Worm (Caenorhabditis elegans): ENCODE data around the gene C47D12.4.
A peak's percentile ranks its signal among the peaks of the same experiment; 100 is the strongest.

C47D12.4 gene

ce11 chrII:11646874-11647273 lies 34.7 kb upstream of the C47D12.4 start:
- TF ChIP-seq fos-1 (tag; optimal IDR thresholded peaks at IDR 0.05) (peak; percentile 79), snpc-4 (tag; optimal IDR thresholded peaks at IDR 0.05) (no peak)

ce11 chrII:11649239-11649638 lies 32.3 kb upstream of the C47D12.4 start:
- TF ChIP-seq R02D3.7 (tag; optimal IDR thresholded peaks at IDR 0.05), result no peak
- no peak for TF ChIP-seq nhr-11 (tag; optimal IDR thresholded peaks at IDR 0.05)
- TF ChIP-seq ztf-11 (tag; optimal IDR thresholded peaks at IDR 0.05), result no peak
- TF ChIP-seq nhr-237 (tag; optimal IDR thresholded peaks at IDR 0.05), result no peak
- no peak for TF ChIP-seq Y55F3AM.14 (GFP tag; optimal IDR thresholded peaks at IDR 0.05)
- no peak for TF ChIP-seq sem-4 (tag; optimal IDR thresholded peaks at IDR 0.05)
- TF ChIP-seq lsy-2 (tag; optimal IDR thresholded peaks at IDR 0.05), result no peak
- TF ChIP-seq crh-2 (tag; optimal IDR thresholded peaks at IDR 0.05), result no peak
- TF ChIP-seq lin-11 (tag; optimal IDR thresholded peaks at IDR 0.05), result no peak
- TF ChIP-seq skn-1 (tag; optimal IDR thresholded peaks at IDR 0.05), result no peak
- no peak for TF ChIP-seq nhr-21 (tag; optimal IDR thresholded peaks at IDR 0.05)
- TF ChIP-seq alr-1 (tag; optimal IDR thresholded peaks at IDR 0.05), result no peak

- TF ChIP-seq nhr-12 (tag; optimal IDR thresholded peaks at IDR 0.05) (no peak), nhr-129 (tag; optimal IDR thresholded peaks at IDR 0.05) (no peak), ceh-16 (tag; optimal IDR thresholded peaks at IDR 0.05) (no peak)
Measured at ce11 chrII:11650975-11651588, 30.5 kb upstream of the C47D12.4 start, which contains the start of gene coa-7. TSS of gene coa-7 (minus strand) at chrII:11651148.

- no peak for TF ChIP-seq crh-2 (tag; optimal IDR thresholded peaks at IDR 0.05)
- TF ChIP-seq ztf-11 (tag; optimal IDR thresholded peaks at IDR 0.05), result no peak
- TF ChIP-seq ama-1 (optimal IDR thresholded peaks at IDR 0.05), result no peak
- no peak for TF ChIP-seq mbf-1 (tag; optimal IDR thresholded peaks at IDR 0.05)
- TF ChIP-seq unc-39 (tag; optimal IDR thresholded peaks at IDR 0.05), result no peak
- no peak for TF ChIP-seq C34F6.9 (tag; optimal IDR thresholded peaks at IDR 0.05)
- TF ChIP-seq nhr-23 (tag; optimal IDR thresholded peaks at IDR 0.05), result no peak
- no peak for TF ChIP-seq nhr-11 (tag; optimal IDR thresholded peaks at IDR 0.05)
- no peak for TF ChIP-seq nhr-237 (tag; optimal IDR thresholded peaks at IDR 0.05)
- TF ChIP-seq alr-1 (tag; optimal IDR thresholded peaks at IDR 0.05), result no peak
- no peak for TF ChIP-seq ceh-82 (tag; optimal IDR thresholded peaks at IDR 0.05)
- no peak for TF ChIP-seq sem-4 (tag; optimal IDR thresholded peaks at IDR 0.05)
- TF ChIP-seq nhr-21 (tag; optimal IDR thresholded peaks at IDR 0.05), result no peak
- no peak for TF ChIP-seq skn-1 (tag; optimal IDR thresholded peaks at IDR 0.05)
- no peak for TF ChIP-seq sma-9 (GFP tag; optimal IDR thresholded peaks at IDR 0.05)
- TF ChIP-seq sma-9 (tag; optimal IDR thresholded peaks at IDR 0.05), result no peak
Measured at ce11 chrII:11652125-11652524, 29.4 kb upstream of the C47D12.4 start.

- no peak for TF ChIP-seq Y55F3AM.14 (GFP tag; optimal IDR thresholded peaks at IDR 0.05)
- no peak for TF ChIP-seq peb-1 (tag; optimal IDR thresholded peaks at IDR 0.05)
- TF ChIP-seq dmd-4 (tag; optimal IDR thresholded peaks at IDR 0.05), result no peak
- TF ChIP-seq blmp-1 (tag; optimal IDR thresholded peaks at IDR 0.05; ENCODE audit: insufficient read depth), result peak; percentile 5
- TF ChIP-seq lin-13 (GFP tag; optimal IDR thresholded peaks at IDR 0.05), result peak; percentile 45
- TF ChIP-seq ZK546.5 (tag; optimal IDR thresholded peaks at IDR 0.05), result no peak
- TF ChIP-seq R02D3.7 (tag; optimal IDR thresholded peaks at IDR 0.05), result peak; percentile 47
- no peak for TF ChIP-seq nhr-10 (tag; optimal IDR thresholded peaks at IDR 0.05)
- TF ChIP-seq nhr-237 (tag; optimal IDR thresholded peaks at IDR 0.05), result no peak
- no peak for TF ChIP-seq ceh-82 (tag; optimal IDR thresholded peaks at IDR 0.05)
- TF ChIP-seq mab-5 (tag; optimal IDR thresholded peaks at IDR 0.05), result peak; percentile 60
- no peak for TF ChIP-seq sem-4 (tag; optimal IDR thresholded peaks at IDR 0.05)
- TF ChIP-seq alr-1 (tag; optimal IDR thresholded peaks at IDR 0.05), result no peak
- TF ChIP-seq ama-1 (optimal IDR thresholded peaks at IDR 0.05), result no peak
- no peak for TF ChIP-seq ztf-1 (GFP tag; conservative IDR thresholded peaks at IDR 0.05)
- TF ChIP-seq ztf-4 (tag; optimal IDR thresholded peaks at IDR 0.05), result no peak
- no peak for TF ChIP-seq mdl-1 (tag; optimal IDR thresholded peaks at IDR 0.05)
- TF ChIP-seq skn-1 (tag; optimal IDR thresholded peaks at IDR 0.05), result peak; percentile 99
- TF ChIP-seq nhr-23 (tag; optimal IDR thresholded peaks at IDR 0.05), result no peak
- no peak for TF ChIP-seq F13H6.1 (tag; optimal IDR thresholded peaks at IDR 0.05)
- peak; percentile 41 for TF ChIP-seq lin-11 (tag; optimal IDR thresholded peaks at IDR 0.05)
- TF ChIP-seq mbf-1 (tag; optimal IDR thresholded peaks at IDR 0.05), result no peak
- TF ChIP-seq egl-27 (tag; optimal IDR thresholded peaks at IDR 0.05), result no peak
- no peak for TF ChIP-seq aly-2 (tag; optimal IDR thresholded peaks at IDR 0.05)
- TF ChIP-seq ztf-11 (tag; optimal IDR thresholded peaks at IDR 0.05), result no peak
- TF ChIP-seq lsy-2 (tag; optimal IDR thresholded peaks at IDR 0.05), result peak in 1 of 2 experiments; percentile 86
- TF ChIP-seq nhr-25 (tag; optimal IDR thresholded peaks at IDR 0.05), result no peak
- no peak for TF ChIP-seq zag-1 (tag; optimal IDR thresholded peaks at IDR 0.05)
- TF ChIP-seq crh-2 (tag; optimal IDR thresholded peaks at IDR 0.05), result peak; percentile 67
- no peak for TF ChIP-seq nhr-21 (tag; optimal IDR thresholded peaks at IDR 0.05)
- TF ChIP-seq sma-3 (GFP tag; optimal IDR thresholded peaks at IDR 0.05), result peak; percentile 39
- no peak for TF ChIP-seq elt-1 (tag; optimal IDR thresholded peaks at IDR 0.05)
- no peak for TF ChIP-seq lin-39 (tag; optimal IDR thresholded peaks at IDR 0.05)
- no peak for TF ChIP-seq unc-62 (GFP tag; optimal IDR thresholded peaks at IDR 0.05)
Measured at ce11 chrII:11652679-11653174, 28.8 kb upstream of the C47D12.4 start, which contains the start of the genes rad-23 and rpn-12. TSS of gene rad-23 (minus strand) at chrII:11652729. TSS of gene rpn-12 (plus strand) at chrII:11653124.
